Worm (Caenorhabditis elegans) whole organism, young adult: ENCODE data around the gene dnpp-1.

Experiments
- B0035.1 ChIP-seq: sonication (generic microtip); optimal IDR thresholded peaks from 2 replicates; lab custom pipeline; 2016; ENCODE audit warnings: missing genetic modification characterization, mild to moderate bottlenecking, missing compliant biosample characterization, missing genotype, missing genetic modification reagents
- C06A6.2 ChIP-seq: fragments of 200-800 bp; sonication (Bioruptor generic); conservative IDR thresholded peaks from 2 replicates; pipeline ENCODE4 v1.3.6; 2022; ENCODE audit warnings: missing genetic modification characterization, missing compliant biosample characterization
- C17E4.6 ChIP-seq: fragments of 200-800 bp; sonication (Bioruptor generic); IDR thresholded peaks from 2 replicates; pipeline ENCODE4 v1.3.6; 2022; ENCODE audit warnings: missing genetic modification reagents, missing genetic modification characterization, missing compliant biosample characterization
- F39B2.1 ChIP-seq: fragments of 200-800 bp; sonication (Bioruptor generic); IDR thresholded peaks from 2 replicates; pipeline ENCODE4 v1.3.6; 2022; ENCODE audit warnings: missing genetic modification reagents, missing genetic modification characterization, missing compliant biosample characterization
- F57C9.4 ChIP-seq: sonication (generic microtip); optimal IDR thresholded peaks from 2 replicates; lab custom pipeline; 2017; ENCODE audit warnings: mild to moderate bottlenecking, missing genetic modification characterization, missing compliant biosample characterization
- K11D2.4 ChIP-seq: fragments of 200-800 bp; sonication (Bioruptor generic); IDR thresholded peaks from 2 replicates; pipeline ENCODE4 v1.3.6; 2022; ENCODE audit warnings: missing genetic modification reagents, missing genetic modification characterization, missing compliant biosample characterization
- Y67H2A.10 ChIP-seq: fragments of 200-800 bp; sonication (Bioruptor generic); conservative IDR thresholded peaks from 2 replicates; pipeline ENCODE4 v1.3.6; 2022; ENCODE audit warnings: missing genetic modification reagents, missing genetic modification characterization, missing compliant biosample characterization
- athp-1 ChIP-seq: sonication (generic microtip); optimal IDR thresholded peaks from 2 replicates; lab custom pipeline; 2017; ENCODE audit warnings: mild to moderate bottlenecking, missing genetic modification characterization, missing compliant biosample characterization
- attf-6 ChIP-seq: fragments of 200-800 bp; sonication (Bioruptor generic); IDR thresholded peaks from 2 replicates; pipeline ENCODE4 v1.3.6; 2022; ENCODE audit warnings: missing genetic modification reagents, missing genetic modification characterization, missing compliant biosample characterization
- bed-2 ChIP-seq: fragments of 200-800 bp; sonication (Bioruptor generic); IDR thresholded peaks from 2 replicates; pipeline ENCODE4 v1.3.6; 2022; ENCODE audit warnings: missing genetic modification reagents, missing genetic modification characterization, missing compliant biosample characterization
- cebp-1 ChIP-seq, 2 experiments: fragments of 200-800 bp in 1 of 2; sonication (Bioruptor generic) in 1 of 2; sonication (generic microtip) in 1 of 2; IDR thresholded peaks in 1 of 2; optimal IDR thresholded peaks in 1 of 2; 2 replicates each; pipeline versions ENCODE4 v1.3.6 to Lab custom; 2017 to 2022; ENCODE audit warnings: missing compliant biosample characterization in 2 of 2, missing genetic modification characterization in 2 of 2, mild to moderate bottlenecking in 1 of 2, missing genetic modification reagents in 1 of 2, moderate library complexity in 1 of 2
- ceh-100 ChIP-seq: fragments of 200-800 bp; sonication (Bioruptor generic); IDR thresholded peaks from 2 replicates; pipeline ENCODE4 v1.3.6; 2022; ENCODE audit warnings: missing genetic modification reagents, missing genetic modification characterization, missing compliant biosample characterization
- ceh-91 ChIP-seq: fragments of 200-800 bp; sonication (Bioruptor generic); IDR thresholded peaks from 2 replicates; pipeline ENCODE4 v1.3.6; 2022; ENCODE audit warnings: missing genetic modification reagents, missing genetic modification characterization, missing compliant biosample characterization
- die-1 ChIP-seq: sonication (generic microtip); optimal IDR thresholded peaks from 2 replicates; lab custom pipeline; 2016; ENCODE audit warnings: missing genotype, mild to moderate bottlenecking, missing genetic modification characterization, missing compliant biosample characterization
- efl-1 ChIP-seq: fragments of 150-350 bp; optimal IDR thresholded peaks from 2 replicates; lab custom pipeline; 2014; ENCODE audit warnings: missing biosample characterization, missing genetic modification reagents, missing genetic modification characterization
- egl-44 ChIP-seq: fragments of 200-800 bp; sonication (Bioruptor generic); IDR thresholded peaks from 2 replicates; pipeline ENCODE4 v1.3.6; 2022; ENCODE audit warnings: missing genetic modification reagents, missing genetic modification characterization, missing compliant biosample characterization
- egrh-3 ChIP-seq: fragments of 200-800 bp; sonication (Bioruptor generic); IDR thresholded peaks from 2 replicates; pipeline ENCODE4 v1.3.6; 2022; ENCODE audit warnings: missing genetic modification reagents, missing genetic modification characterization, missing compliant biosample characterization
- ets-4 ChIP-seq: fragments of 200-800 bp; sonication (Bioruptor generic); optimal IDR thresholded peaks from 2 replicates; lab custom pipeline; 2018; ENCODE audit warnings: mild to moderate bottlenecking, missing genetic modification characterization, missing compliant biosample characterization
- him-1 ChIP-seq: sonication (generic microtip); optimal IDR thresholded peaks from 2 replicates; lab custom pipeline; 2016; ENCODE audit warnings: missing genotype, missing genetic modification reagents, missing genetic modification characterization, missing compliant biosample characterization
- hmg-1.2 ChIP-seq: fragments of 200-800 bp; sonication (Bioruptor generic); IDR thresholded peaks from 2 replicates; pipeline ENCODE4 v1.3.6; 2022; ENCODE audit warnings: missing genetic modification reagents, missing genetic modification characterization, missing compliant biosample characterization
- lag-1 ChIP-seq: fragments of 200-800 bp; sonication (Bioruptor generic); IDR thresholded peaks from 2 replicates; pipeline ENCODE4 v1.3.6; 2022; ENCODE audit warnings: missing genetic modification reagents, missing genetic modification characterization, missing compliant biosample characterization
- lsy-27 ChIP-seq: sonication (generic microtip); optimal IDR thresholded peaks from 2 replicates; lab custom pipeline; 2017; ENCODE audit warnings: missing genetic modification characterization, mild to moderate bottlenecking, missing compliant biosample characterization, antibody characterized with exemption, missing genotype, borderline replicate concordance; ENCODE audit not compliant: insufficient read depth
- madf-10 ChIP-seq: sonication (generic microtip); optimal IDR thresholded peaks from 2 replicates; lab custom pipeline; 2016; ENCODE audit warnings: mild to moderate bottlenecking, missing genetic modification characterization, missing compliant biosample characterization
- madf-6 ChIP-seq: fragments of 200-800 bp; sonication (Bioruptor generic); IDR thresholded peaks from 2 replicates; pipeline ENCODE4 v1.3.6; 2022; ENCODE audit warnings: missing genetic modification reagents, missing genetic modification characterization, missing compliant biosample characterization
- nfya-1 ChIP-seq: sonication (generic microtip); optimal IDR thresholded peaks from 2 replicates; lab custom pipeline; 2017; ENCODE audit warnings: antibody characterized with exemption, missing compliant biosample characterization, missing genetic modification characterization, borderline replicate concordance; ENCODE audit not compliant: insufficient read depth
- nhr-80 ChIP-seq: sonication (generic microtip); optimal IDR thresholded peaks from 2 replicates; lab custom pipeline; 2016; ENCODE audit warnings: missing genetic modification characterization, missing compliant biosample characterization
- pbrm-1 ChIP-seq: fragments of 200-800 bp; sonication (Bioruptor generic); IDR thresholded peaks from 2 replicates; pipeline ENCODE4 v1.3.6; 2022; ENCODE audit warnings: missing genetic modification reagents, missing genetic modification characterization, missing compliant biosample characterization
- rpc-1 ChIP-seq, 2 experiments: fragments of 150-350 bp in 1 of 2; sonication (generic microtip) in 1 of 2; optimal IDR thresholded peaks; 2 replicates each; lab custom pipeline; 2014 to 2018; ENCODE audit warnings: missing biosample characterization in 1 of 2, missing genetic modification characterization in 1 of 2, missing genetic modification reagents in 1 of 2, missing genotype in 1 of 2
- snpc-4 ChIP-seq, 5 experiments: fragments of 150-350 bp in 1 of 5; sonication (generic microtip) in 4 of 5; optimal IDR thresholded peaks; 2 replicates each; lab custom pipeline; 2014 to 2018; ENCODE audit warnings: missing genetic modification characterization in 5 of 5, missing biosample characterization in 3 of 5, antibody characterized with exemption in 2 of 5, mild to moderate bottlenecking in 2 of 5, missing compliant biosample characterization in 2 of 5, missing genotype in 2 of 5, moderate library complexity in 2 of 5, missing genetic modification reagents in 1 of 5
- tbp1 ChIP-seq: fragments of 200-800 bp; sonication (Bioruptor generic); optimal IDR thresholded peaks from 2 replicates; lab custom pipeline; 2018; ENCODE audit warnings: mild to moderate bottlenecking, missing genetic modification characterization, missing compliant biosample characterization
- unc-130 ChIP-seq: sonication (generic microtip); optimal IDR thresholded peaks from 2 replicates; lab custom pipeline; 2016; ENCODE audit warnings: missing genetic modification reagents, missing genetic modification characterization, missing compliant biosample characterization
- unc-62 ChIP-seq: fragments of 150-350 bp; optimal IDR thresholded peaks from 2 replicates; lab custom pipeline; 2014; ENCODE audit warnings: missing biosample characterization, missing genetic modification reagents, missing genetic modification characterization
- ztf-6 ChIP-seq: fragments of 200-800 bp; sonication (Bioruptor generic); IDR thresholded peaks from 2 replicates; pipeline ENCODE4 v1.3.6; 2022; ENCODE audit warnings: missing genetic modification reagents, missing genetic modification characterization, missing compliant biosample characterization

dnpp-1 gene

DNA sequence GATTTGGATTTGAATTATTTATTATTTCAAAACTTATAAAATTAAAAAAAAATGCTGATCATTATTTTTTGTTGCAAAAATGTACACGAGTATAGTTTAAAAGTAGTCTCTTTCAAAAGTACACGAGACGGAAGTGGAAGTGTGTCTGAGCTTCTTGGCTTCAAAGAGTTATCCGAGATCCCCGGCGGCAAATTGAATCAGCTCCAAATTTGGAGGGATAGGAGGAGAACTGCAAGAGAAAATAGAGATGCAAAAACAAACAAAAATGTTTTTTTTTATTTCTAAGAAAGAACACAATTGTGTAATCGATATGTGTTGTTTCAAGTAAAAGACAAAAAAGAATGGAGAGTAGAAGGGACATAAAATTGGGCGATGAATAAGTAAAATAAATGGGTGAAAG lies 39.0 kb upstream of the dnpp-1 start:
- TF ChIP-seq ztf-6 (GFP tag; lab: Robert Waterston, UW), result no peak
- TF ChIP-seq lag-1 (GFP tag; lab: Robert Waterston, UW), result no peak
- no peak for TF ChIP-seq C06A6.2 (GFP tag; lab: Robert Waterston, UW)
- no peak for TF ChIP-seq madf-6 (GFP tag; lab: Robert Waterston, UW)
- TF ChIP-seq rpc-1 (optimal IDR thresholded peaks at IDR 0.05; lab: Kevin White, UChicago), result no peak
- TF ChIP-seq rpc-1 (tag; optimal IDR thresholded peaks at IDR 0.05; lab: Kevin White, UChicago), result no peak
- no peak for TF ChIP-seq F39B2.1
- TF ChIP-seq die-1 (tag; lab: Kevin White, UChicago), result no peak
- TF ChIP-seq K11D2.4, result no peak
- TF ChIP-seq cebp-1 (GFP tag; IDR thresholded peaks at IDR 0.05; lab: Robert Waterston, UW), result no peak
- TF ChIP-seq cebp-1 (tag; optimal IDR thresholded peaks at IDR 0.05; lab: Kevin White, UChicago), result no peak
- no peak for TF ChIP-seq pbrm-1 (GFP tag; lab: Robert Waterston, UW)
- TF ChIP-seq ets-4 (GFP tag; lab: Kevin White, UChicago), result no peak
- no peak for TF ChIP-seq him-1
- no peak for TF ChIP-seq attf-6 (GFP tag; lab: Robert Waterston, UW)
- no peak for TF ChIP-seq ceh-91 (GFP tag; lab: Robert Waterston, UW)
- TF ChIP-seq ceh-100 (GFP tag; lab: Robert Waterston, UW), result no peak
- no peak for TF ChIP-seq athp-1 (tag; lab: Kevin White, UChicago)
- no peak for TF ChIP-seq C17E4.6 (GFP tag; lab: Robert Waterston, UW)
- no peak for TF ChIP-seq lsy-27 (tag; lab: Kevin White, UChicago)
- TF ChIP-seq, all 124 proteins: peak for 0

DNA sequence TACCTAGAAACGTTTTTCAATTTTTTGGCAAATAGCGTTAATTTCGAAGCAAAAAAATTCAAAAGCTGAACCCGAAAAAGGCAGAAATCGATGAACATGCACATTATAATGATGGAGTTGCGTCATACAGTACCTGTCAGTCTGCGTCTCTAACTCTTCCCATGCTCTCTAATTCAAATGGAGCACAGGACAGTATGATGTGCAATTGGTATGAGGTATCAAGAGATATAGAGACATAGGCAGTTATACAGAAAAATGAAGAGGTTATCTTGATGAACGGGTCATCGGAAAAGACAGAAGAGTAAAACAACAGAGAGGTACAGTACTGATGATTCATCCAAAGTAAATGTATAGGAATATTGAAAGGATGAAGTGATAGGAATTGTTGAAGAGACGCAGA lies 37.1 kb upstream of the dnpp-1 start:
- TF ChIP-seq hmg-1.2, result peak; percentile 61; the same call in 1 of the 2 replicates
- peak; percentile 28 for TF ChIP-seq nhr-80
- TF ChIP-seq B0035.1, result no peak
- TF ChIP-seq F57C9.4 (tag; lab: Kevin White, UChicago), result no peak
- TF ChIP-seq egrh-3, result no peak
- no peak for TF ChIP-seq K11D2.4

DNA sequence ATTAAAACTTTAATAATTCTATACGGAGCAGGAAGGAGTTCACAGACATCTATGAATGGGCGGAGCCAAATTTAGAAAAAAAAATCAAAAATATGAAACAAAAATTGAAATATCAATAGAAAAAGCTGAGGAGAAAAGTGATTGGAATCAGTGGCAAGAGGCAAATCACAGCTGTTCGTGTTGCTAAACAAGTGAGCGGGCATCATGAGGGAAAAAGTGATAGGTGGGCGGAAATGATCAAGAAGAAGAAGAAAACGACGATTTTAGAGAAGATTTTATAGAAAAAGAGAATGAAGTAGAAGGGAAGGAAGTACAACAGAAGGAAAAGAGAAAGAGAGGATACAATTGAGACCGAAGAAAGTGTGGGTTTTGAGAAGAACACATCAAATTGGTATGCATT lies 35.0 kb upstream of the dnpp-1 start:
- TF ChIP-seq rpc-1 (optimal IDR thresholded peaks at IDR 0.05; lab: Kevin White, UChicago) (no peak), rpc-1 (tag; optimal IDR thresholded peaks at IDR 0.05; lab: Kevin White, UChicago) (no peak), Y67H2A.10 (GFP tag; lab: Robert Waterston, UW) (no peak), snpc-4 (GFP tag; optimal IDR thresholded peaks at IDR 0.05; lab: Kevin White, UChicago) (no peak), snpc-4 (tag; optimal IDR thresholded peaks at IDR 0.05; lab: Kevin White, UChicago) (no peak), nfya-1 (tag; lab: Kevin White, UChicago) (no peak), unc-62 (GFP tag; lab: Kevin White, UChicago) (no peak), madf-10 (tag; lab: Kevin White, UChicago) (no peak), B0035.1 (no peak), tbp1 (GFP tag; lab: Kevin White, UChicago) (no peak), egl-44 (GFP tag; lab: Robert Waterston, UW) (no peak), lsy-27 (tag; lab: Kevin White, UChicago) (no peak), bed-2 (no peak)

DNA sequence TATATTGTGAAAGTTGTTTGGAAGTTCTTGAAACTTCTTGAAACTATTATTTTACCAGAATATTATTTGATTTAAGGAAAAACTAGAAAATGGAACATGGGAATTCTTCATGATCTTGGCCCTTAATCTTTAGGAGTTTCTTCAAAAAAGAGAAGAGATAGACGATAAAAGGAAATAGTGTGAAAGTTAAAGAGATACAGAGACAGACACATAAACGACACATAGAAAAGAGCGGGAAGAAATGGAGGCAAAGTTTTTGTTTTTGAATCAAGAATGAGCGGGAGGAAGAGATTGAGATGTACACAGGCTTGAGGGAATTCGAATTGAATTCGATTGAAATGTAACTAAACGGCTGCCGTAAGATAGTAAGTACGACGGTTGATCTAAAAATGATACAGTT lies 33.9 kb upstream of the dnpp-1 start:
- no peak for TF ChIP-seq unc-130
- peak; percentile 30 for TF ChIP-seq efl-1 (GFP tag; lab: Kevin White, UChicago)
- TF ChIP-seq, all 124 proteins: peak for 1
